Fruit fly (Drosophila melanogaster) whole organism, embryonic: ENCODE measurements around the gene eIF3i.

ENCODE experiments used
- Atf6 ChIP-seq: fragments of 200-800 bp; sonication (Bioruptor generic); IDR thresholded peaks from 2 replicates; pipeline ENCODE4 v1.3.6; 2022; ENCODE audit warnings: missing biosample characterization, missing genetic modification characterization
- Awh ChIP-seq: fragments of 200-800 bp; sonication (Bioruptor generic); IDR thresholded peaks from 2 replicates; pipeline ENCODE4, ENCODE4 v1.3.6; 2022; ENCODE audit warnings: missing biosample characterization, missing genetic modification characterization
- B-H2 ChIP-seq: fragments of 200-800 bp; sonication (Bioruptor generic); optimal IDR thresholded peaks from 2 replicates; lab custom pipeline; 2018; ENCODE audit warnings: missing biosample characterization, mild to moderate bottlenecking, missing genetic modification characterization
- C15 ChIP-seq: fragments of 200-800 bp; sonication (Bioruptor generic); IDR thresholded peaks from 3 replicates; pipeline ENCODE4 v1.3.6; 2022; ENCODE audit warnings: missing biosample characterization, missing genetic modification characterization
- CG10209 ChIP-seq: fragments of 200-800 bp; sonication (Bioruptor generic); optimal IDR thresholded peaks from 3 replicates; lab custom pipeline; 2017; ENCODE audit warnings: missing biosample characterization, mild to moderate bottlenecking, missing genetic modification characterization, missing genetic modification reagents
- CG11398 ChIP-seq: fragments of 200-800 bp; sonication (Bioruptor generic); optimal IDR thresholded peaks from 2 replicates; lab custom pipeline; 2016; ENCODE audit warnings: missing biosample characterization, missing genetic modification characterization
- CG12071 ChIP-seq: fragments of 200-800 bp; sonication (Bioruptor generic); optimal IDR thresholded peaks from 3 replicates; lab custom pipeline; 2018; ENCODE audit warnings: missing biosample characterization, mild to moderate bottlenecking, missing genetic modification characterization
- CG12155 ChIP-seq: fragments of 200-800 bp; sonication (Bioruptor generic); optimal IDR thresholded peaks from 3 replicates; lab custom pipeline; 2016; ENCODE audit warnings: missing biosample characterization, missing genetic modification characterization
- CG13296 ChIP-seq: fragments of 200-800 bp; sonication (Bioruptor generic); optimal IDR thresholded peaks from 3 replicates; lab custom pipeline; 2018; ENCODE audit warnings: missing biosample characterization, mild to moderate bottlenecking, missing genetic modification characterization
- CG13424 ChIP-seq: fragments of 200-800 bp; sonication (Bioruptor generic); optimal IDR thresholded peaks from 2 replicates; lab custom pipeline; 2019; ENCODE audit warnings: missing biosample characterization, mild to moderate bottlenecking, missing genetic modification characterization, moderate library complexity
- CG14667 ChIP-seq: fragments of 200-800 bp; sonication (Bioruptor generic); IDR thresholded peaks from 2 replicates; pipeline ENCODE4 v1.3.6; 2022; ENCODE audit warnings: missing biosample characterization, missing genetic modification characterization
- CG15479 ChIP-seq: fragments of 200-800 bp; sonication (Bioruptor generic); optimal IDR thresholded peaks from 3 replicates; lab custom pipeline; 2019; ENCODE audit warnings: missing biosample characterization, mild to moderate bottlenecking, missing genetic modification characterization, moderate library complexity
- CG1792 ChIP-seq: fragments of 200-800 bp; sonication (Bioruptor generic); optimal IDR thresholded peaks from 2 replicates; lab custom pipeline; 2016; ENCODE audit warnings: missing biosample characterization, missing genetic modification characterization
- CG30020 ChIP-seq: fragments of 200-800 bp; optimal IDR thresholded peaks from 2 replicates; lab custom pipeline; 2019; ENCODE audit warnings: missing biosample characterization, mild to moderate bottlenecking, missing genetic modification characterization, moderate library complexity
- CG30403 ChIP-seq: fragments of 200-800 bp; sonication (Bioruptor generic); optimal IDR thresholded peaks from 3 replicates; lab custom pipeline; 2016; ENCODE audit warnings: missing biosample characterization, missing genetic modification characterization
- CG3407 ChIP-seq: fragments of 200-800 bp; sonication (Bioruptor generic); optimal IDR thresholded peaks from 2 replicates; lab custom pipeline; 2018; ENCODE audit warnings: missing biosample characterization, mild to moderate bottlenecking, missing genetic modification characterization
- CG5245 ChIP-seq: fragments of 200-800 bp; sonication (Bioruptor generic); optimal IDR thresholded peaks from 3 replicates; lab custom pipeline; 2016; ENCODE audit warnings: missing biosample characterization, missing genetic modification characterization
- CG6654 ChIP-seq: fragments of 200-800 bp; sonication (Bioruptor generic); optimal IDR thresholded peaks from 2 replicates; lab custom pipeline; 2017; ENCODE audit warnings: missing biosample characterization, mild to moderate bottlenecking, missing genetic modification characterization
- CG7372 ChIP-seq: fragments of 200-800 bp; sonication (Bioruptor generic); IDR thresholded peaks from 2 replicates; pipeline ENCODE4 v1.3.6; 2022; ENCODE audit warnings: missing biosample characterization, missing genetic modification characterization
- CG9609 ChIP-seq: fragments of 200-800 bp; sonication (Bioruptor generic); optimal IDR thresholded peaks from 3 replicates; lab custom pipeline; 2016; ENCODE audit warnings: missing biosample characterization, missing genetic modification characterization
- CTCF ChIP-seq: fragments of 200-800 bp; sonication (Bioruptor generic); optimal IDR thresholded peaks from 2 replicates; lab custom pipeline; 2017; ENCODE audit warnings: missing biosample characterization, mild to moderate bottlenecking, missing genetic modification characterization, moderate library complexity
- Dad ChIP-seq: fragments of 200-800 bp; sonication (Bioruptor generic); optimal IDR thresholded peaks from 3 replicates; lab custom pipeline; 2016; ENCODE audit warnings: missing biosample characterization, missing genetic modification characterization
- Dp ChIP-seq: fragments of 200-800 bp; sonication (Bioruptor generic); optimal IDR thresholded peaks from 2 replicates; lab custom pipeline; 2018; ENCODE audit warnings: missing biosample characterization, mild to moderate bottlenecking, missing genetic modification characterization, moderate library complexity
- Elba2 ChIP-seq: fragments of 200-800 bp; sonication (Bioruptor generic); optimal IDR thresholded peaks from 3 replicates; lab custom pipeline; 2016; ENCODE audit warnings: missing biosample characterization, missing genetic modification characterization
- Gsc ChIP-seq: fragments of 200-800 bp; sonication (Bioruptor generic); IDR thresholded peaks from 2 replicates; pipeline ENCODE4 v1.3.6; 2022; ENCODE audit warnings: missing biosample characterization, missing genetic modification characterization
- HHEX ChIP-seq: fragments of 200-800 bp; sonication (Bioruptor generic); optimal IDR thresholded peaks from 3 replicates; lab custom pipeline; 2017; ENCODE audit warnings: missing biosample characterization, mild to moderate bottlenecking, missing genetic modification characterization, missing genetic modification reagents
- HLHmδ ChIP-seq: fragments of 200-800 bp; sonication (Bioruptor generic); optimal IDR thresholded peaks from 2 replicates; lab custom pipeline; 2018; ENCODE audit warnings: missing biosample characterization, mild to moderate bottlenecking, missing genetic modification characterization, moderate library complexity
- Hr3 ChIP-seq: fragments of 200-800 bp; sonication (Bioruptor generic); optimal IDR thresholded peaks from 3 replicates; lab custom pipeline; 2016; ENCODE audit warnings: missing biosample characterization, missing genetic modification characterization
- Myb ChIP-seq: fragments of 200-800 bp; sonication (Bioruptor generic); optimal IDR thresholded peaks from 2 replicates; lab custom pipeline; 2016; ENCODE audit warnings: missing biosample characterization, missing genetic modification characterization
- Sox102F ChIP-seq: fragments of 200-800 bp; sonication (Bioruptor generic); optimal IDR thresholded peaks from 2 replicates; lab custom pipeline; 2018; ENCODE audit warnings: missing biosample characterization, mild to moderate bottlenecking, missing genetic modification characterization, moderate library complexity
- Trl ChIP-seq, 3 experiments: fragments of >200 bp in 2 of 3; fragments of 200-800 bp in 1 of 3; sonication (Bioruptor generic) in 1 of 3; optimal IDR thresholded peaks; 2 replicates in 1 of 3; 3 replicates in 2 of 3; lab custom pipeline; 2016 to 2017; ENCODE audit warnings: missing biosample characterization in 1 of 3, missing genetic modification characterization in 1 of 3
- YL-1 ChIP-seq: fragments of 200-800 bp; sonication (Bioruptor generic); optimal IDR thresholded peaks from 3 replicates; lab custom pipeline; 2017; ENCODE audit warnings: missing biosample characterization, mild to moderate bottlenecking, missing genetic modification characterization
- ap ChIP-seq: fragments of 200-800 bp; sonication (Bioruptor generic); IDR thresholded peaks from 2 replicates; pipeline ENCODE4 v1.3.6; 2022; ENCODE audit warnings: missing biosample characterization, missing genetic modification characterization
- ase ChIP-seq: fragments of 200-800 bp; sonication (Bioruptor generic); IDR thresholded peaks from 3 replicates; pipeline ENCODE4 v1.3.6; 2022; ENCODE audit warnings: missing biosample characterization, missing genetic modification characterization
- bcd ChIP-seq: fragments of 200-800 bp; sonication (Bioruptor generic); optimal IDR thresholded peaks from 2 replicates; lab custom pipeline; 2017; ENCODE audit warnings: missing biosample characterization, mild to moderate bottlenecking, missing genetic modification characterization
- cato ChIP-seq: fragments of 200-800 bp; sonication (Bioruptor generic); optimal IDR thresholded peaks from 2 replicates; lab custom pipeline; 2016; ENCODE audit warnings: missing biosample characterization, missing genetic modification characterization, borderline replicate concordance
- dimm ChIP-seq: fragments of 200-800 bp; sonication (Bioruptor generic); IDR thresholded peaks from 2 replicates; pipeline ENCODE4 v1.3.6; 2022; ENCODE audit warnings: missing biosample characterization, missing genetic modification characterization
- h ChIP-seq: fragments of >200 bp; optimal IDR thresholded peaks from 2 replicates; lab custom pipeline; 2017
- her ChIP-seq: fragments of 200-800 bp; sonication (Bioruptor generic); optimal IDR thresholded peaks from 2 replicates; lab custom pipeline; 2016; ENCODE audit warnings: missing biosample characterization, missing genetic modification characterization
- ind ChIP-seq: fragments of 200-800 bp; sonication (Bioruptor generic); optimal IDR thresholded peaks from 3 replicates; lab custom pipeline; 2016; ENCODE audit warnings: missing biosample characterization, missing genetic modification characterization
- insv ChIP-seq, 2 experiments: fragments of 200-800 bp; sonication (Bioruptor generic); optimal IDR thresholded peaks; 3 replicates each; lab custom pipeline; 2016 to 2018; ENCODE audit warnings: missing biosample characterization in 2 of 2, missing genetic modification characterization in 2 of 2
- jigr1 ChIP-seq: fragments of 200-800 bp; sonication (Bioruptor generic); IDR thresholded peaks from 3 replicates; pipeline ENCODE4 v1.3.6; 2022; ENCODE audit warnings: missing biosample characterization, missing genetic modification characterization
- jumu ChIP-seq: fragments of 200-800 bp; sonication (Bioruptor generic); optimal IDR thresholded peaks from 3 replicates; lab custom pipeline; 2016; ENCODE audit warnings: missing biosample characterization, missing genetic modification characterization
- klu ChIP-seq: fragments of 200-800 bp; sonication (Bioruptor generic); IDR thresholded peaks from 2 replicates; pipeline ENCODE4 v1.3.6; 2022; ENCODE audit warnings: missing biosample characterization, missing genetic modification characterization
- lola ChIP-seq, 3 experiments: fragments of >200 bp in 2 of 3; fragments of 200-800 bp in 1 of 3; sonication (Bioruptor generic) in 1 of 3; optimal IDR thresholded peaks; 2 replicates each; lab custom pipeline; 2017 to 2019; ENCODE audit warnings: missing biosample characterization in 3 of 3, missing genetic modification characterization in 3 of 3, mild to moderate bottlenecking in 1 of 3, moderate library complexity in 1 of 3
- nerfin-2 ChIP-seq: fragments of 200-800 bp; sonication (Bioruptor generic); IDR thresholded peaks from 2 replicates; pipeline ENCODE4 v1.3.6; 2022; ENCODE audit warnings: missing biosample characterization, missing genetic modification characterization; ENCODE audit not compliant: partially characterized antibody
- nom ChIP-seq: fragments of 200-800 bp; sonication (Bioruptor generic); optimal IDR thresholded peaks from 2 replicates; lab custom pipeline; 2017; ENCODE audit warnings: missing biosample characterization, missing genetic modification characterization, mild to moderate bottlenecking, moderate library complexity, missing genetic modification reagents
- pita ChIP-seq: fragments of 200-800 bp; sonication (Bioruptor generic); optimal IDR thresholded peaks from 2 replicates; lab custom pipeline; 2017; ENCODE audit warnings: missing biosample characterization, mild to moderate bottlenecking, missing genetic modification characterization
- psq ChIP-seq: fragments of 200-800 bp; sonication (Bioruptor generic); optimal IDR thresholded peaks from 2 replicates; lab custom pipeline; 2017; ENCODE audit warnings: missing biosample characterization, missing genetic modification characterization
- repo ChIP-seq: fragments of 200-800 bp; sonication (Bioruptor generic); optimal IDR thresholded peaks from 2 replicates; lab custom pipeline; 2016; ENCODE audit warnings: missing biosample characterization, missing genetic modification characterization
- sqz ChIP-seq: fragments of 200-800 bp; sonication (Bioruptor generic); optimal IDR thresholded peaks from 3 replicates; lab custom pipeline; 2018; ENCODE audit warnings: missing biosample characterization, mild to moderate bottlenecking, missing genetic modification characterization
- vnd ChIP-seq: fragments of 200-800 bp; sonication (Bioruptor generic); IDR thresholded peaks from 3 replicates; pipeline ENCODE4 v1.3.6; 2022; ENCODE audit warnings: missing biosample characterization, missing genetic modification characterization; ENCODE audit not compliant: partially characterized antibody

eIF3i gene

DNA sequence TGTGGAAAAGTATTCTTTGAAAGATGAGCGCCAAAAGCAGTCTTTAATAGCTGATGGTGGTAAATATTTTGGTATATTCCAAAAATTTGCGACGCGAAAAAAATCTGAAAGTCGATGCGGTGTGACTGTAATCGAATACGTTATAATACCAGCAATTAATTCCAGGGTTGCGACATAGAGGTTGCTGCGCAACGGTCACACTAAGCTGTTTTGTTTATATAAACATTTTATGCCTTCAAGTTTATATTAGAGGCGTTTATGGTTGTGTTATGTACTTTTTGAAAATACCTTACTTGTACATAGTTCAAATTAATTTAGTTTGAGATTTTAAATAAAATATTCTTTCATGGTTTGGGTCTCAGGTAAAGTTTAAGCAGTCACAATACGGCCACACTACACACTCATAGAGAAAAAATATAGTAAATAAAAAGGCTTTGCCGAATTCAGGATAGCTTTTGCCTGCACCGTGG is 3.8 kb upstream of the eIF3i start, which contains the start of gene CG14043 (continued):
- no peak for TF ChIP-seq Awh (GFP tag; lab: Robert Waterston, UW)
- TF ChIP-seq her (GFP tag; lab: Kevin White, UChicago) = no peak
- no peak for TF ChIP-seq repo
- TF ChIP-seq CG30020 (tag; lab: Kevin White, UChicago) = peak; percentile 44
- no peak for TF ChIP-seq HHEX (GFP tag; lab: Kevin White, UChicago)
- TF ChIP-seq CG13296 (GFP tag; lab: Kevin White, UChicago) = no peak
- TF ChIP-seq CG10209 (GFP tag; lab: Kevin White, UChicago) = no peak
- TF ChIP-seq cato = no peak
- TF ChIP-seq CG14667 (GFP tag; lab: Robert Waterston, UW) = no peak
- TF ChIP-seq jigr1 (GFP tag; lab: Robert Waterston, UW) = no peak
- no peak for TF ChIP-seq Trl (optimal IDR thresholded peaks at IDR 0.05; lab: Kevin White, UChicago)
- no peak for TF ChIP-seq Trl (GFP tag; optimal IDR thresholded peaks at IDR 0.05; lab: Kevin White, UChicago)
- TF ChIP-seq Dad = no peak
- no peak for TF ChIP-seq C15
- TF ChIP-seq klu (GFP tag; lab: Robert Waterston, UW) = no peak
- TF ChIP-seq CG13424 (tag; lab: Kevin White, UChicago) = peak; percentile 42
- TF ChIP-seq CG3407 (GFP tag; lab: Kevin White, UChicago) = no peak
- no peak for TF ChIP-seq ase
- peak; percentile 2 for TF ChIP-seq CG15479
- TF ChIP-seq bcd (GFP tag; lab: Kevin White, UChicago) = no peak
- TF ChIP-seq CTCF (GFP tag; lab: Kevin White, UChicago) = peak; percentile 17
- TF ChIP-seq Gsc = no peak
- no peak for TF ChIP-seq nerfin-2 (GFP tag; lab: Robert Waterston, UW)
- peak; percentile 3 for TF ChIP-seq Hr3 (GFP tag; lab: Kevin White, UChicago)
- TF ChIP-seq YL-1 = peak; percentile 80
- TF ChIP-seq jumu = peak; percentile 40
- peak; percentile 78 for TF ChIP-seq Dp (GFP tag; lab: Kevin White, UChicago)
- peak; percentile 19 for TF ChIP-seq CG12155 (GFP tag; lab: Kevin White, UChicago)
- TF ChIP-seq CG1792 = no peak
- TF ChIP-seq CG11398 (GFP tag; lab: Kevin White, UChicago) = no peak
- no peak for TF ChIP-seq CG12071 (GFP tag; lab: Kevin White, UChicago)
- TF ChIP-seq lola (GFP tag; optimal IDR thresholded peaks at IDR 0.05; lab: Kevin White, UChicago) = peak in 1 of 3 experiments; percentile 5
- no peak for TF ChIP-seq CG5245 (GFP tag; lab: Kevin White, UChicago)
- no peak for TF ChIP-seq B-H2 (GFP tag; lab: Kevin White, UChicago)
- TF ChIP-seq CG30403 (GFP tag; lab: Kevin White, UChicago) = peak; percentile 48
- TF ChIP-seq dimm (GFP tag; lab: Robert Waterston, UW) = no peak
- TF ChIP-seq insv (GFP tag; optimal IDR thresholded peaks at IDR 0.05; lab: Kevin White, UChicago) = peak in 1 of 2 experiments; percentile 19
- TF ChIP-seq vnd = no peak
- TF ChIP-seq psq (GFP tag; lab: Kevin White, UChicago) = no peak
- TF ChIP-seq CG9609 (GFP tag; lab: Kevin White, UChicago) = no peak
- TF ChIP-seq Sox102F (GFP tag; lab: Kevin White, UChicago) = no peak
- no peak for TF ChIP-seq h (lab: Kevin White, UChicago)
- no peak for TF ChIP-seq HLHmδ
- no peak for TF ChIP-seq nom (GFP tag; lab: Kevin White, UChicago)
- TF ChIP-seq CG7372 (GFP tag; lab: Robert Waterston, UW) = no peak
- TF ChIP-seq sqz = no peak
- TF ChIP-seq Atf6 (GFP tag; lab: Robert Waterston, UW) = no peak
- peak; percentile 56 for TF ChIP-seq Myb (GFP tag; lab: Kevin White, UChicago)
- no peak for TF ChIP-seq CG6654 (GFP tag; lab: Kevin White, UChicago)
- TF ChIP-seq ind (GFP tag; lab: Kevin White, UChicago) = no peak
- TF ChIP-seq pita (GFP tag; lab: Kevin White, UChicago) = peak; percentile 62
- TF ChIP-seq Elba2 (GFP tag; lab: Kevin White, UChicago) = no peak
- no peak for TF ChIP-seq ap (GFP tag; lab: Robert Waterston, UW)
